Worm (Caenorhabditis elegans) whole organism, L4 larva: ENCODE results near the gene C08F8.3.

Experiments used
- F10B5.3 ChIP-seq: sonication (generic microtip); optimal IDR thresholded peaks from 2 replicates; lab custom pipeline; 2016; ENCODE audit warnings: mild to moderate bottlenecking, missing genetic modification characterization, missing compliant biosample characterization
- F37D6.2 ChIP-seq: sonication (generic microtip); optimal IDR thresholded peaks from 2 replicates; lab custom pipeline; 2016; ENCODE audit warnings: mild to moderate bottlenecking, missing genetic modification characterization, missing compliant biosample characterization
- T20F7.1 ChIP-seq: fragments of 200-800 bp; sonication (Bioruptor generic); optimal IDR thresholded peaks from 2 replicates; lab custom pipeline; 2018; ENCODE audit warnings: mild to moderate bottlenecking, missing genetic modification characterization, missing compliant biosample characterization
- ZK337.2 ChIP-seq: fragments of 200-800 bp; sonication (Bioruptor generic); IDR thresholded peaks from 2 replicates; pipeline ENCODE4 v1.3.6; 2022; ENCODE audit warnings: missing genetic modification reagents, missing genetic modification characterization, missing compliant biosample characterization
- ZK546.5 ChIP-seq, 2 experiments: sonication (generic microtip); optimal IDR thresholded peaks; 2 replicates each; lab custom pipeline; 2017; ENCODE audit warnings: missing biosample characterization in 2 of 2, missing genetic modification characterization in 2 of 2
- attf-4 ChIP-seq: sonication (generic microtip); optimal IDR thresholded peaks from 3 replicates; lab custom pipeline; 2017; ENCODE audit warnings: missing biosample characterization, missing genetic modification characterization
- ceh-20 ChIP-seq: fragments of 200-800 bp; sonication (Bioruptor generic); IDR thresholded peaks from 2 replicates; pipeline ENCODE4 v1.3.6; 2022; ENCODE audit warnings: missing genetic modification reagents, missing genetic modification characterization, missing compliant biosample characterization
- ceh-28 ChIP-seq: fragments of 150-350 bp; optimal IDR thresholded peaks from 2 replicates; lab custom pipeline; 2014; ENCODE audit warnings: missing biosample characterization, missing genetic modification reagents, missing genetic modification characterization
- cey-2 ChIP-seq: sonication (generic microtip); optimal IDR thresholded peaks from 3 replicates; lab custom pipeline; 2017; ENCODE audit warnings: missing genetic modification characterization, mild to moderate bottlenecking, missing compliant biosample characterization, antibody characterized with exemption, borderline replicate concordance; ENCODE audit not compliant: insufficient read depth
- daf-12 ChIP-seq: fragments of 150-350 bp; optimal IDR thresholded peaks from 2 replicates; lab custom pipeline; 2014; ENCODE audit warnings: missing biosample characterization, missing genetic modification reagents, missing genetic modification characterization
- dmd-9 ChIP-seq: fragments of 200-800 bp; sonication (Bioruptor generic); IDR thresholded peaks from 2 replicates; pipeline ENCODE4 v1.3.6; 2022; ENCODE audit warnings: missing genetic modification reagents, missing genetic modification characterization, missing compliant biosample characterization
- dve-1 ChIP-seq: sonication (generic microtip); optimal IDR thresholded peaks from 2 replicates; lab custom pipeline; 2017; ENCODE audit warnings: antibody characterized with exemption, mild to moderate bottlenecking, missing genetic modification characterization, missing compliant biosample characterization; ENCODE audit not compliant: insufficient read depth
- egl-43 ChIP-seq: fragments of 200-800 bp; sonication (Bioruptor generic); IDR thresholded peaks from 2 replicates; pipeline ENCODE4 v1.3.6; 2022; ENCODE audit warnings: missing genetic modification reagents, missing genetic modification characterization, missing compliant biosample characterization
- fos-1 ChIP-seq: fragments of 150-350 bp; optimal IDR thresholded peaks from 2 replicates; lab custom pipeline; 2014; ENCODE audit warnings: missing biosample characterization, missing genetic modification characterization
- gei-8 ChIP-seq: fragments of 200-800 bp; sonication (Bioruptor generic); optimal IDR thresholded peaks from 2 replicates; lab custom pipeline; 2018; ENCODE audit warnings: mild to moderate bottlenecking, missing genetic modification characterization, missing compliant biosample characterization
- hlh-11 ChIP-seq: fragments of 200-800 bp; sonication (Bioruptor generic); optimal IDR thresholded peaks from 2 replicates; lab custom pipeline; 2018; ENCODE audit warnings: mild to moderate bottlenecking, missing genetic modification characterization, missing compliant biosample characterization
- hlh-30 ChIP-seq: sonication (generic microtip); optimal IDR thresholded peaks from 2 replicates; lab custom pipeline; 2017; ENCODE audit warnings: antibody characterized with exemption, mild to moderate bottlenecking, missing genetic modification characterization, missing compliant biosample characterization; ENCODE audit not compliant: insufficient read depth
- hmg-1.1 ChIP-seq: fragments of 200-800 bp; sonication (Bioruptor generic); IDR thresholded peaks from 2 replicates; pipeline ENCODE4 v1.3.6; 2022; ENCODE audit warnings: missing genetic modification reagents, missing genetic modification characterization, missing compliant biosample characterization
- lin-13 ChIP-seq: fragments of 150-350 bp; optimal IDR thresholded peaks from 2 replicates; lab custom pipeline; 2014; ENCODE audit warnings: missing biosample characterization, missing genetic modification reagents, missing genetic modification characterization
- lin-15B ChIP-seq: fragments of 150-350 bp; sonication (generic microtip); optimal IDR thresholded peaks from 3 replicates; lab custom pipeline; 2014; ENCODE audit warnings: missing biosample characterization, missing genetic modification characterization
- lsy-2 ChIP-seq, 2 experiments: fragments of 150-350 bp in 1 of 2; sonication (generic microtip) in 1 of 2; optimal IDR thresholded peaks; 2 replicates each; lab custom pipeline; 2014 to 2017; ENCODE audit warnings: missing biosample characterization in 2 of 2, missing genetic modification characterization in 2 of 2
- mdl-1 ChIP-seq, 2 experiments: fragments of 150-350 bp in 1 of 2; sonication (generic microtip) in 1 of 2; optimal IDR thresholded peaks; 2 replicates each; lab custom pipeline; 2014 to 2017; ENCODE audit warnings: missing biosample characterization in 2 of 2, missing genetic modification characterization in 2 of 2
- mdt-29 ChIP-seq: fragments of 200-800 bp; sonication (Bioruptor generic); IDR thresholded peaks from 2 replicates; pipeline ENCODE4 v1.3.6; 2022; ENCODE audit warnings: missing genetic modification reagents, missing genetic modification characterization, missing compliant biosample characterization
- mep-1 ChIP-seq: fragments of 150-350 bp; sonication (generic microtip); optimal IDR thresholded peaks from 3 replicates; lab custom pipeline; 2014; ENCODE audit warnings: missing biosample characterization, missing genetic modification characterization
- mes-2 ChIP-seq: sonication (generic microtip); optimal IDR thresholded peaks from 2 replicates; lab custom pipeline; 2016; ENCODE audit warnings: missing genotype, mild to moderate bottlenecking, missing genetic modification characterization, missing compliant biosample characterization; ENCODE audit not compliant: poor library complexity, severe bottlenecking
- mxl-3 ChIP-seq: fragments of 200-800 bp; sonication (Bioruptor generic); optimal IDR thresholded peaks from 2 replicates; lab custom pipeline; 2018; ENCODE audit warnings: mild to moderate bottlenecking, missing genetic modification characterization, missing compliant biosample characterization
- nhr-10 ChIP-seq: fragments of 150-350 bp; optimal IDR thresholded peaks from 2 replicates; lab custom pipeline; 2014; ENCODE audit warnings: missing biosample characterization, missing genetic modification characterization
- nhr-41 ChIP-seq: fragments of 200-800 bp; sonication (Bioruptor generic); IDR thresholded peaks from 2 replicates; pipeline ENCODE4 v1.3.6; 2022; ENCODE audit warnings: missing genetic modification reagents, missing genetic modification characterization, missing compliant biosample characterization
- nhr-42 ChIP-seq: fragments of 200-800 bp; sonication (Bioruptor generic); IDR thresholded peaks from 2 replicates; pipeline ENCODE4 v1.3.6; 2022; ENCODE audit warnings: missing genetic modification characterization, missing compliant biosample characterization
- nhr-6 ChIP-seq: fragments of 150-350 bp; optimal IDR thresholded peaks from 2 replicates; lab custom pipeline; 2014; ENCODE audit warnings: missing biosample characterization, missing genetic modification characterization
- pqm-1 ChIP-seq: sonication (generic microtip); optimal IDR thresholded peaks from 2 replicates; lab custom pipeline; 2017; ENCODE audit warnings: missing biosample characterization, missing genetic modification characterization
- set-16 ChIP-seq: fragments of 200-800 bp; sonication (Bioruptor generic); IDR thresholded peaks from 2 replicates; pipeline ENCODE4 v1.3.6; 2022; ENCODE audit warnings: missing genetic modification reagents, missing genetic modification characterization, missing compliant biosample characterization
- skn-1 ChIP-seq: fragments of 150-350 bp; optimal IDR thresholded peaks from 2 replicates; lab custom pipeline; 2014; ENCODE audit warnings: missing biosample characterization, missing genetic modification characterization
- unc-39 ChIP-seq: sonication (generic microtip); optimal IDR thresholded peaks from 2 replicates; lab custom pipeline; 2017; ENCODE audit warnings: missing biosample characterization, missing genetic modification characterization
- unc-62 ChIP-seq, 3 experiments: fragments of 150-350 bp in 1 of 3; sonication (generic microtip); optimal IDR thresholded peaks in 2 of 3; peaks in 1 of 3; 1 replicate in 1 of 3; 2 replicates in 2 of 3; lab custom pipeline; 2014 to 2017; ENCODE audit warnings: missing biosample characterization in 3 of 3, missing genetic modification characterization in 3 of 3, missing genetic modification reagents in 3 of 3, missing genotype in 1 of 3
- vab-7 ChIP-seq: fragments of 200-800 bp; sonication (Bioruptor generic); IDR thresholded peaks from 2 replicates; pipeline ENCODE4 v1.3.6; 2022; ENCODE audit warnings: missing genetic modification reagents, missing genetic modification characterization, missing compliant biosample characterization

Gene C08F8.3

ce11 chrIV:11110995-11111619 lies 43.7 kb upstream of the C08F8.3 start, which contains the start of gene rps-5 (continued):
- TF ChIP-seq pqm-1 (tag; lab: Kevin White, UChicago), result no peak
- no peak for TF ChIP-seq gei-8
- 0 out of 2 replicates have a peak, but pooled peaks have one; percentile 55 for TF ChIP-seq hmg-1.1 (GFP tag; lab: Robert Waterston, UW)
- peak; percentile 46 for TF ChIP-seq dve-1 (tag; lab: Kevin White, UChicago)
- no peak for TF ChIP-seq unc-39
- no peak for TF ChIP-seq set-16 (GFP tag; lab: Robert Waterston, UW)
- TF ChIP-seq skn-1, result no peak
- TF ChIP-seq hlh-11 (tag; lab: Kevin White, UChicago), result peak; percentile 32
- no peak for TF ChIP-seq dmd-9
- peak in 1 of 2 experiments; percentile 85 for TF ChIP-seq lsy-2 (tag; optimal IDR thresholded peaks at IDR 0.05; lab: Kevin White, UChicago)
- peak; percentile 58 for TF ChIP-seq nhr-6 (tag; lab: Kevin White, UChicago)
- TF ChIP-seq lin-13 (GFP tag; lab: Kevin White, UChicago), result no peak
- TF ChIP-seq nhr-41 (GFP tag; lab: Robert Waterston, UW), result no peak
- TF ChIP-seq ceh-28 (tag; lab: Kevin White, UChicago), result no peak
- no peak for TF ChIP-seq nhr-42 (GFP tag; lab: Robert Waterston, UW)
- TF ChIP-seq mdl-1 (tag; optimal IDR thresholded peaks at IDR 0.05; lab: Kevin White, UChicago), result no peak
- TF ChIP-seq vab-7 (GFP tag; lab: Robert Waterston, UW), result no peak
- no peak for TF ChIP-seq daf-12 (tag; lab: Kevin White, UChicago)
- TF ChIP-seq fos-1 (tag; lab: Kevin White, UChicago), result no peak
- TF ChIP-seq cey-2 (tag; lab: Kevin White, UChicago), result no peak
- TF ChIP-seq T20F7.1, result no peak
- no peak for TF ChIP-seq ZK337.2 (GFP tag; lab: Robert Waterston, UW)
- TF ChIP-seq F37D6.2, result no peak
- no peak for TF ChIP-seq F10B5.3
- TF ChIP-seq mes-2, result peak; percentile 63
- no peak for TF ChIP-seq mxl-3 (GFP tag; lab: Kevin White, UChicago)
- peak; percentile 47 for TF ChIP-seq mep-1 (tag; lab: Kevin White, UChicago)
- TF ChIP-seq attf-4 (tag; lab: Kevin White, UChicago), result no peak
- TF ChIP-seq ZK546.5 (tag; optimal IDR thresholded peaks at IDR 0.05; lab: Kevin White, UChicago), result no peak

- TF ChIP-seq ceh-20 (GFP tag; lab: Robert Waterston, UW) (no peak), hlh-30 (tag; lab: Kevin White, UChicago) (peak; percentile 36), lin-15B (no peak)
These were observed 42.9 kb upstream of the C08F8.3 start for ce11 chrIV:11111898-11112297.

- no peak for TF ChIP-seq mdt-29 (GFP tag; lab: Robert Waterston, UW)
- no peak for TF ChIP-seq lin-15B
- TF ChIP-seq egl-43 (GFP tag; lab: Robert Waterston, UW), result no peak
- TF ChIP-seq nhr-10 (tag; lab: Kevin White, UChicago), result no peak
- TF ChIP-seq unc-62 (GFP tag; optimal IDR thresholded peaks at IDR 0.05 in 1 of 2; lab: Kevin White, UChicago), result no peak
- TF ChIP-seq unc-62 (tag; optimal IDR thresholded peaks at IDR 0.05; lab: Kevin White, UChicago), result no peak
These were observed 42.2 kb upstream of the C08F8.3 start, which contains the start of gene clc-9 for ce11 chrIV:11112641-11113040. TSS of gene clc-9 (plus strand) at chrIV:11112941.
